Worm (Caenorhabditis elegans) whole organism, early embryonic: ENCODE results near the gene ZK1010.4.

ENCODE experiments used
- B0310.2 ChIP-seq: sonication (generic microtip); optimal IDR thresholded peaks from 2 replicates; lab custom pipeline; 2016; ENCODE audit warnings: mild to moderate bottlenecking, missing genetic modification characterization, missing compliant biosample characterization
- F13C5.2 ChIP-seq: sonication (generic microtip); optimal IDR thresholded peaks from 2 replicates; lab custom pipeline; 2017; ENCODE audit warnings: mild to moderate bottlenecking, missing genetic modification characterization, inconsistent platforms, missing compliant biosample characterization
- aly-1 ChIP-seq: sonication (generic microtip); optimal IDR thresholded peaks from 2 replicates; lab custom pipeline; 2016; ENCODE audit warnings: missing genetic modification characterization, missing compliant biosample characterization
- ama-1 ChIP-seq: fragments of 150-350 bp; optimal IDR thresholded peaks from 2 replicates; lab custom pipeline; 2014
- ceh-13 ChIP-seq: fragments of 200-800 bp; sonication (Bioruptor generic); optimal IDR thresholded peaks from 2 replicates; lab custom pipeline; 2018; ENCODE audit warnings: mild to moderate bottlenecking, missing genetic modification characterization, missing compliant biosample characterization
- ceh-36 ChIP-seq: sonication (generic microtip); optimal IDR thresholded peaks from 2 replicates; lab custom pipeline; 2016; ENCODE audit warnings: missing genetic modification characterization, inconsistent platforms, missing compliant biosample characterization
- ets-7 ChIP-seq: sonication (generic microtip); optimal IDR thresholded peaks from 2 replicates; lab custom pipeline; 2016; ENCODE audit warnings: missing genotype, missing genetic modification characterization, missing compliant biosample characterization
- flt-1 ChIP-seq: fragments of 200-800 bp; sonication (Bioruptor generic); IDR thresholded peaks from 2 replicates; pipeline ENCODE4 v1.3.6; 2022; ENCODE audit warnings: missing genetic modification characterization, missing compliant biosample characterization
- hmbx-1 ChIP-seq: sonication (generic microtip); optimal IDR thresholded peaks from 2 replicates; lab custom pipeline; 2016; ENCODE audit warnings: mild to moderate bottlenecking, missing genetic modification characterization, missing compliant biosample characterization
- hmg-4 ChIP-seq: fragments of 200-800 bp; sonication (Bioruptor generic); optimal IDR thresholded peaks from 2 replicates; lab custom pipeline; 2018; ENCODE audit warnings: mild to moderate bottlenecking, missing genetic modification characterization, missing compliant biosample characterization
- hnd-1 ChIP-seq: sonication (generic microtip); optimal IDR thresholded peaks from 2 replicates; lab custom pipeline; 2016; ENCODE audit warnings: missing genetic modification characterization, missing compliant biosample characterization
- pes-1 ChIP-seq: fragments of 200-800 bp; sonication (Bioruptor generic); IDR thresholded peaks from 2 replicates; pipeline ENCODE4 v1.3.6; 2022; ENCODE audit warnings: missing genetic modification reagents, missing genetic modification characterization, missing compliant biosample characterization
- scrt-1 ChIP-seq: fragments of 200-800 bp; sonication (Bioruptor generic); IDR thresholded peaks from 2 replicates; pipeline ENCODE4 v1.3.6; 2022; ENCODE audit warnings: missing genetic modification characterization, missing compliant biosample characterization
- sea-1 ChIP-seq: fragments of 200-800 bp; sonication (Bioruptor generic); conservative IDR thresholded peaks from 2 replicates; pipeline ENCODE4 v1.3.6; 2022; ENCODE audit warnings: missing genetic modification characterization, missing compliant biosample characterization
- tbx-11 ChIP-seq: fragments of 200-800 bp; sonication (Bioruptor generic); IDR thresholded peaks from 2 replicates; pipeline ENCODE4 v1.3.6; 2022; ENCODE audit warnings: missing genetic modification characterization, missing compliant biosample characterization
- tbx-37 ChIP-seq: fragments of 200-800 bp; sonication (Bioruptor generic); conservative IDR thresholded peaks from 2 replicates; pipeline ENCODE4 v1.3.6; 2022; ENCODE audit warnings: missing genetic modification reagents, missing genetic modification characterization, missing compliant biosample characterization
- tra-4 ChIP-seq: sonication (generic microtip); optimal IDR thresholded peaks from 2 replicates; lab custom pipeline; 2017; ENCODE audit warnings: missing genetic modification characterization, missing compliant biosample characterization

Gene ZK1010.4

ce11 chrIII:13029608-13030007 is 48.7 kb downstream of the ZK1010.4 start, which contains the start of gene F14F7.4:
Gene F14F7.4, minus strand, starts transcription at chrIII:13029708.
- no peak for TF ChIP-seq hmg-4
- TF ChIP-seq ets-7 (tag; lab: Kevin White, UChicago), result no peak
- TF ChIP-seq tbx-11 (GFP tag; lab: Robert Waterston, UW), result no peak
- no peak for TF ChIP-seq scrt-1 (GFP tag; lab: Robert Waterston, UW)
- TF ChIP-seq ceh-36 (tag; lab: Kevin White, UChicago), result no peak
- no peak for TF ChIP-seq flt-1 (GFP tag; lab: Robert Waterston, UW)
- TF ChIP-seq tra-4, result no peak
- TF ChIP-seq tbx-37 (GFP tag; lab: Robert Waterston, UW), result no peak
- TF ChIP-seq hnd-1, result no peak
- TF ChIP-seq ceh-13, result no peak
- TF ChIP-seq pes-1, result no peak
- TF ChIP-seq sea-1 (GFP tag; lab: Robert Waterston, UW), result no peak
- no peak for TF ChIP-seq ama-1 (lab: Kevin White, UChicago)
- TF ChIP-seq hmbx-1 (tag; lab: Kevin White, UChicago), result no peak
- no peak for TF ChIP-seq aly-1 (tag; lab: Kevin White, UChicago)
- no peak for TF ChIP-seq B0310.2 (tag; lab: Kevin White, UChicago)
- no peak for TF ChIP-seq F13C5.2 (tag; lab: Kevin White, UChicago)

- TF ChIP-seq aly-1 (tag; lab: Kevin White, UChicago) (no peak), B0310.2 (tag; lab: Kevin White, UChicago) (no peak), hnd-1 (no peak), ceh-13 (no peak), hmbx-1 (tag; lab: Kevin White, UChicago) (no peak), flt-1 (GFP tag; lab: Robert Waterston, UW) (no peak), ama-1 (lab: Kevin White, UChicago) (no peak), ets-7 (tag; lab: Kevin White, UChicago) (no peak), ceh-36 (tag; lab: Kevin White, UChicago) (no peak), pes-1 (no peak), tbx-11 (GFP tag; lab: Robert Waterston, UW) (no peak)
Observed at ce11 chrIII:13030551-13030950, 49.7 kb downstream of the ZK1010.4 start, which contains the start of gene F14F7.7. Gene F14F7.7, plus strand, starts transcription at chrIII:13030904.

- no peak for TF ChIP-seq aly-1 (tag; lab: Kevin White, UChicago)
- TF ChIP-seq sea-1 (GFP tag; lab: Robert Waterston, UW), result no peak
- no peak for TF ChIP-seq tbx-37 (GFP tag; lab: Robert Waterston, UW)
- TF ChIP-seq scrt-1 (GFP tag; lab: Robert Waterston, UW), result no peak
- TF ChIP-seq ama-1 (lab: Kevin White, UChicago), result no peak
- TF ChIP-seq hmbx-1 (tag; lab: Kevin White, UChicago), result no peak
- TF ChIP-seq tra-4, result no peak
- no peak for TF ChIP-seq hmg-4
- TF ChIP-seq ceh-13, result no peak
- TF ChIP-seq hnd-1, result no peak
- no peak for TF ChIP-seq flt-1 (GFP tag; lab: Robert Waterston, UW)
- TF ChIP-seq ets-7 (tag; lab: Kevin White, UChicago), result no peak
- no peak for TF ChIP-seq F13C5.2 (tag; lab: Kevin White, UChicago)
- TF ChIP-seq ceh-36 (tag; lab: Kevin White, UChicago), result no peak
- TF ChIP-seq B0310.2 (tag; lab: Kevin White, UChicago), result no peak
Observed at ce11 chrIII:13031701-13032100, 50.8 kb downstream of the ZK1010.4 start, which contains the start of gene F14F7.5. Gene F14F7.5, plus strand, starts transcription at chrIII:13032001.

ce11 chrIII:13032429-13033018 is 51.7 kb downstream of the ZK1010.4 start:
- no peak for TF ChIP-seq ceh-13
- no peak for TF ChIP-seq hnd-1
- TF ChIP-seq B0310.2 (tag; lab: Kevin White, UChicago), result peak; percentile 17
- no peak for TF ChIP-seq F13C5.2 (tag; lab: Kevin White, UChicago)
- TF ChIP-seq ets-7 (tag; lab: Kevin White, UChicago), result no peak
- no peak for TF ChIP-seq tbx-11 (GFP tag; lab: Robert Waterston, UW)
- TF ChIP-seq scrt-1 (GFP tag; lab: Robert Waterston, UW), result peak; percentile 47; the same call in 1 of the 2 replicates
- no peak for TF ChIP-seq hmg-4
- peak; percentile 49 for TF ChIP-seq pes-1
- TF ChIP-seq tra-4, result no peak
- peak; percentile 7; the same call in 1 of the 2 replicates for TF ChIP-seq flt-1 (GFP tag; lab: Robert Waterston, UW)
- TF ChIP-seq aly-1 (tag; lab: Kevin White, UChicago), result no peak
- no peak for TF ChIP-seq ceh-36 (tag; lab: Kevin White, UChicago)
- TF ChIP-seq hmbx-1 (tag; lab: Kevin White, UChicago), result no peak
- TF ChIP-seq ama-1 (lab: Kevin White, UChicago), result no peak
- TF ChIP-seq tbx-37 (GFP tag; lab: Robert Waterston, UW), result no peak
- TF ChIP-seq sea-1 (GFP tag; lab: Robert Waterston, UW), result no peak
